Worm (Caenorhabditis elegans) whole organism, L2 larva: ENCODE measurements around the gene nth-1.

Experiments used
- aly-2 ChIP-seq: fragments of 150-350 bp; optimal IDR thresholded peaks from 2 replicates; lab custom pipeline; 2014; ENCODE audit warnings: missing biosample characterization, missing genetic modification characterization
- ama-1 ChIP-seq: fragments of 150-350 bp; optimal IDR thresholded peaks from 2 replicates; lab custom pipeline; 2018; ENCODE audit warnings: inconsistent platforms
- dmd-4 ChIP-seq: sonication (generic microtip); optimal IDR thresholded peaks from 2 replicates; lab custom pipeline; 2017; ENCODE audit warnings: missing biosample characterization, missing genetic modification characterization
- fos-1 ChIP-seq: fragments of 150-350 bp; optimal IDR thresholded peaks from 2 replicates; lab custom pipeline; 2014; ENCODE audit warnings: missing biosample characterization, missing genetic modification characterization
- gmeb-1 ChIP-seq: fragments of 150-350 bp; optimal IDR thresholded peaks from 2 replicates; lab custom pipeline; 2014; ENCODE audit warnings: missing biosample characterization, missing genetic modification characterization
- nhr-237 ChIP-seq: fragments of 150-350 bp; optimal IDR thresholded peaks from 2 replicates; lab custom pipeline; 2014; ENCODE audit warnings: missing biosample characterization, missing genetic modification characterization
- skn-1 ChIP-seq: sonication (generic microtip); optimal IDR thresholded peaks from 2 replicates; lab custom pipeline; 2017; ENCODE audit warnings: missing biosample characterization, missing genetic modification characterization
- unc-62 ChIP-seq: fragments of 150-350 bp; optimal IDR thresholded peaks from 2 replicates; lab custom pipeline; 2014; ENCODE audit warnings: missing biosample characterization, missing genetic modification reagents, missing genetic modification characterization

DNA sequence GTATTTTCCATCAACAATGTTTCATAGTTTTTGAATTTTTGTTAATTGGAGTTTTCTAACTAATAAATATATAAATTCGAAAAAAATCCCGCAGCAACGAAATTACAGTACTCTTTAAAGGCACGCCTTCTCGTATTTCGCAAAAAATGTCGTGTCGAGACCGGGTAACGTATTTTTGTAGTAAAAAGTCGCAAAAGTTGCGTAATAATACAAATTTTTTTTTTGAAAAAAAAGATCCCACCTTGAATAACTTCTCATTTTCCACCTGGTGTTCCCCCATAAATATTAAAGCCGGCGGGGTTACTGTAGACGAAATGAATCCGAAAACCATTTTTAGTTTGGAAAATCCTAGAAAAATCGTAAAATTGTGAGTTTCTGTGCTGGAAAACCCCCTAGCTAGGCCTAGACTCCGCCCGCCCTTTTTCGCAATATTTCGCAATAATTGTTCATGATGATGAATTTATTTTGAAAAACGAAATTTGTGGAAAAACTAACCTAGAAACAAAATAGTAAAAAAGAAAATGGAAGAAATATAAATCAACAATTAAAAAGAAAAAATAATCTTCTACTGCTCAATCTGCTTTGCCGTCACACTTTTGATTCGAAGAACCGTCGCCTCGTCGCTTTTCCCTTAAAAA, 51.7 kb downstream of the nth-1 start, which contains the start of gene F43C1.7:
- TF ChIP-seq nhr-237 (tag; lab: Kevin White, UChicago) (no peak), dmd-4 (tag; lab: Kevin White, UChicago) (no peak), ama-1 (lab: Kevin White, UChicago) (no peak), gmeb-1 (tag; lab: Kevin White, UChicago) (no peak), unc-62 (no peak), skn-1 (no peak), aly-2 (tag; lab: Kevin White, UChicago) (no peak), fos-1 (tag; lab: Kevin White, UChicago) (no peak)
